Fruit fly (Drosophila melanogaster) whole organism, pupa: ENCODE data around the gene CG7739.

Experiments
- CG13204 ChIP-seq: fragments of 200-800 bp; sonication (Bioruptor generic); optimal IDR thresholded peaks from 2 replicates; lab custom pipeline; 2018; ENCODE audit warnings: missing biosample characterization, mild to moderate bottlenecking, missing genetic modification characterization, moderate library complexity
- CG14655 ChIP-seq: fragments of 200-800 bp; sonication (Bioruptor generic); optimal IDR thresholded peaks from 3 replicates; lab custom pipeline; 2017; ENCODE audit warnings: mild to moderate bottlenecking, missing biosample characterization, missing genetic modification reagents, missing genetic modification characterization
- CG17806 ChIP-seq: fragments of 200-800 bp; sonication (Bioruptor generic); optimal IDR thresholded peaks from 2 replicates; lab custom pipeline; 2018; ENCODE audit warnings: missing biosample characterization, mild to moderate bottlenecking, missing genetic modification characterization, moderate library complexity
- CG32121 ChIP-seq: fragments of 200-800 bp; sonication (Bioruptor generic); IDR thresholded peaks from 2 replicates; pipeline ENCODE4 v1.3.6; 2022; ENCODE audit warnings: missing biosample characterization, missing genetic modification characterization
- CG8159 ChIP-seq: fragments of 200-800 bp; sonication (Bioruptor generic); optimal IDR thresholded peaks from 3 replicates; lab custom pipeline; 2018; ENCODE audit warnings: missing biosample characterization, mild to moderate bottlenecking, missing genetic modification characterization, moderate library complexity
- CG8301 ChIP-seq: fragments of 200-800 bp; sonication (Bioruptor generic); optimal IDR thresholded peaks from 2 replicates; lab custom pipeline; 2018; ENCODE audit warnings: missing biosample characterization, mild to moderate bottlenecking, missing genetic modification characterization
- CG9948 ChIP-seq: fragments of 200-800 bp; sonication (Bioruptor generic); optimal IDR thresholded peaks from 2 replicates; lab custom pipeline; 2018; ENCODE audit warnings: missing biosample characterization, mild to moderate bottlenecking, missing genetic modification characterization, moderate library complexity
- EcR ChIP-seq: fragments of 200-800 bp; sonication (Bioruptor generic); optimal IDR thresholded peaks from 3 replicates; lab custom pipeline; 2019; ENCODE audit warnings: missing biosample characterization, missing genetic modification characterization, mild to moderate bottlenecking, moderate library complexity, missing genetic modification reagents
- Ets98B ChIP-seq: fragments of 200-800 bp; sonication (Bioruptor generic); IDR thresholded peaks from 2 replicates; pipeline ENCODE4 v1.3.6; 2022; ENCODE audit warnings: missing biosample characterization, missing genetic modification characterization
- Pif1A ChIP-seq: fragments of 200-800 bp; sonication (Bioruptor generic); optimal IDR thresholded peaks from 3 replicates; lab custom pipeline; 2016; ENCODE audit warnings: missing biosample characterization, missing genetic modification characterization
- Pif1B ChIP-seq: fragments of 200-800 bp; sonication (Bioruptor generic); optimal IDR thresholded peaks from 3 replicates; lab custom pipeline; 2016; ENCODE audit warnings: missing biosample characterization, missing genetic modification characterization
- Snoo ChIP-seq: fragments of 200-800 bp; sonication (Bioruptor generic); optimal IDR thresholded peaks from 3 replicates; lab custom pipeline; 2017; ENCODE audit warnings: missing biosample characterization, mild to moderate bottlenecking, missing genetic modification characterization, inconsistent platforms
- fd96Ca ChIP-seq: fragments of 200-800 bp; sonication (Bioruptor generic); IDR thresholded peaks from 3 replicates; pipeline ENCODE4 v1.3.6; 2022; ENCODE audit warnings: missing biosample characterization, missing genetic modification characterization
- gl ChIP-seq: fragments of 200-800 bp; sonication (Bioruptor generic); optimal IDR thresholded peaks from 2 replicates; lab custom pipeline; 2018; ENCODE audit warnings: missing biosample characterization, mild to moderate bottlenecking, missing genetic modification characterization

- TF ChIP-seq EcR, result no peak
- TF ChIP-seq CG13204, result no peak
- no peak for TF ChIP-seq CG8159 (tag; lab: Kevin White, UChicago)
- TF ChIP-seq Pif1A (GFP tag; lab: Kevin White, UChicago), result no peak
- TF ChIP-seq Pif1B (GFP tag; lab: Kevin White, UChicago), result no peak
- TF ChIP-seq CG9948 (tag; lab: Kevin White, UChicago), result no peak
- TF ChIP-seq CG14655 (GFP tag; lab: Kevin White, UChicago), result no peak
- no peak for TF ChIP-seq CG32121 (GFP tag; lab: Robert Waterston, UW)
- no peak for TF ChIP-seq CG17806 (tag; lab: Kevin White, UChicago)
- TF ChIP-seq gl, result no peak
- no peak for TF ChIP-seq Ets98B (GFP tag; lab: Robert Waterston, UW)
- no peak for TF ChIP-seq CG8301
- no peak for TF ChIP-seq fd96Ca (GFP tag; lab: Robert Waterston, UW)
- no peak for TF ChIP-seq Snoo
These were observed 31.2 kb downstream of the CG7739 start, which contains the start of gene CG43248 for dm6 chr3L:15531423-15532325.
